Fruit fly (Drosophila melanogaster): ENCODE data around the gene TwdlG.

dm6 chr3R:4243096-4243940 lies 7.8 kb downstream of the TwdlG start, which contains the start of gene CG34305:
- no peak for TF ChIP-seq psq (optimal IDR thresholded peaks at IDR 0.05)
- no peak for TF ChIP-seq Myc (optimal IDR thresholded peaks at IDR 0.05)
- TF ChIP-seq h (optimal IDR thresholded peaks at IDR 0.05): no peak
- TF ChIP-seq Sin3A (optimal IDR thresholded peaks at IDR 0.05): no peak
- TF ChIP-seq insv (optimal IDR thresholded peaks at IDR 0.05): no peak
- TF ChIP-seq ttk (optimal IDR thresholded peaks at IDR 0.05): no peak
